Fruit fly (Drosophila melanogaster) whole organism: Measurements from ENCODE around the gene CG44141.

Source experiments
- EcR ChIP-seq, 2 experiments: fragments of >200 bp; optimal IDR thresholded peaks; 2 replicates each; lab custom pipeline; 2017; ENCODE audit warnings: missing biosample characterization in 2 of 2, missing genetic modification characterization in 2 of 2, missing genetic modification reagents in 2 of 2
- psq ChIP-seq: fragments of >200 bp; optimal IDR thresholded peaks from 2 replicates; lab custom pipeline; 2017
- usp ChIP-seq: fragments of >200 bp; optimal IDR thresholded peaks from 2 replicates; lab custom pipeline; 2017; ENCODE audit warnings: missing biosample characterization, missing genetic modification characterization, mixed read lengths

dm6 chr2L:15643791-15644190, 15.5 kb downstream of the CG44141 start:
- TF ChIP-seq psq (lab: Kevin White, UChicago) (no peak), usp (no peak), EcR (GFP tag; optimal IDR thresholded peaks at IDR 0.05; lab: Kevin White, UChicago) (no peak)
